Worm (Caenorhabditis elegans): ENCODE measurements around the gene Y59H11AM.4.

Y59H11AM.4 gene

DNA sequence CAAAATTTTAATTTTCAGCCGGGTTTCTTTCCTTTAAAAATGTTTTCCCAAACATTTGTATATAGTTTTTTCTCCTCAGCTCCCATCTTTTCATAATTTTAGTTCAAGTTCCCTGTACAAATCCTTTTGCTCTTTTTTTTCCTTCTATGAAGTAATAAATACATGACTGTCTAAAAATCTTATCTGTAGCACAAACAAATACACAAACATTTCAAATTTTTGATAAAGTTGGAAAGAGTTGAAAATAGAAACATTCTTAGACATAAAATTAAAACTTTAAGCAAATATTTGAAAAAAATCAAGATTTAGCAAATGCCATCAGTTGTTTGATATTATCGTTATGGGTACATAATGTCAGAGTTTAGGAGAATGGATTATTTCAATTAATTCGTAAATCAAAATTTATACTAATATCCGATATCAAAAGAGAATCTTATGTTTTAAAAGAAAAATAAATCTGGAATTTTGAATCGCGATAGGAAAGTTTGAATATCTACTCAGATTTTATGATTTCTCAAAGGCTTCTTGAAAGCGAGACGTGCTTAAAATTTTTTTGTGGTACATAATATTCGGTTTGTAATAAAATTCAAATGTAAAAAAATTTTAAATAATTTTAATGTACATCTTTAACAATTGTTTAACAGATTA lies 32.0 kb downstream of the Y59H11AM.4 start:
- TF ChIP-seq egl-27 (tag; optimal IDR thresholded peaks at IDR 0.05): no peak
- TF ChIP-seq Y105C5A.15 (GFP tag; IDR thresholded peaks at IDR 0.05): 0 out of 2 replicates have a peak, but pooled peaks have one; percentile 14
- 0 out of 2 replicates have a peak, but pooled peaks have one; percentile 33 for TF ChIP-seq ZK337.2 (GFP tag; IDR thresholded peaks at IDR 0.05)
- no peak for TF ChIP-seq Y5F2A.4 (GFP tag; optimal IDR thresholded peaks at IDR 0.05)
- TF ChIP-seq dmd-6 (GFP tag; IDR thresholded peaks at IDR 0.05): no peak
- 0 out of 2 replicates have a peak, but pooled peaks have one; percentile 16 for TF ChIP-seq zfp-3 (GFP tag; conservative IDR thresholded peaks at IDR 0.05)
- no peak for TF ChIP-seq mes-2 (tag; optimal IDR thresholded peaks at IDR 0.05; ENCODE audit: poor library complexity, severe bottlenecking)
- no peak for TF ChIP-seq skn-1 (tag; optimal IDR thresholded peaks at IDR 0.05)
- TF ChIP-seq nhr-28 (tag; optimal IDR thresholded peaks at IDR 0.05): no peak
- no peak for TF ChIP-seq daf-8 (GFP tag; IDR thresholded peaks at IDR 0.05)
- TF ChIP-seq gei-8 (GFP tag; optimal IDR thresholded peaks at IDR 0.05): peak; percentile 1
- TF ChIP-seq zip-11 (GFP tag; IDR thresholded peaks at IDR 0.05): no peak
- TF ChIP-seq duxl-1 (tag; optimal IDR thresholded peaks at IDR 0.05; ENCODE audit: poor library complexity): no peak
- TF ChIP-seq nhr-76 (tag; optimal IDR thresholded peaks at IDR 0.05): no peak
- no peak for TF ChIP-seq ztf-7 (tag; optimal IDR thresholded peaks at IDR 0.05)
- TF ChIP-seq sdz-12 (GFP tag; optimal IDR thresholded peaks at IDR 0.05): no peak
- TF ChIP-seq unc-62 (GFP tag; optimal IDR thresholded peaks at IDR 0.05 in 1 of 2): no peak
- no peak for TF ChIP-seq unc-62 (tag; optimal IDR thresholded peaks at IDR 0.05)
- TF ChIP-seq ctbp-1 (GFP tag; IDR thresholded peaks at IDR 0.05): no peak
- TF ChIP-seq mxl-2 (GFP tag; conservative IDR thresholded peaks at IDR 0.05): no peak
- TF ChIP-seq attf-4 (tag; optimal IDR thresholded peaks at IDR 0.05): no peak
- TF ChIP-seq daf-19 (GFP tag; conservative IDR thresholded peaks at IDR 0.05): no peak
- TF ChIP-seq aha-1 (tag): peak; percentile 89
- TF ChIP-seq zfp-2 (tag; optimal IDR thresholded peaks at IDR 0.05): no peak
- no peak for TF ChIP-seq vab-7 (GFP tag; IDR thresholded peaks at IDR 0.05)
- peak; percentile 6 for TF ChIP-seq fos-1 (tag; optimal IDR thresholded peaks at IDR 0.05)
- no peak for TF ChIP-seq spr-1 (tag; optimal IDR thresholded peaks at IDR 0.05)
- no peak for TF ChIP-seq R02D3.7 (tag; optimal IDR thresholded peaks at IDR 0.05)
- TF ChIP-seq daf-12 (tag; optimal IDR thresholded peaks at IDR 0.05): no peak
- no peak for TF ChIP-seq saeg-2 (GFP tag; IDR thresholded peaks at IDR 0.05)
- peak; percentile 4 for TF ChIP-seq T20F7.1 (GFP tag; optimal IDR thresholded peaks at IDR 0.05)
- TF ChIP-seq nhr-10 (tag; optimal IDR thresholded peaks at IDR 0.05): no peak
- TF ChIP-seq lin-15B (tag; optimal IDR thresholded peaks at IDR 0.05): no peak
- TF ChIP-seq lin-29 (GFP tag; IDR thresholded peaks at IDR 0.05): no peak
- peak; percentile 9; the same call in 1 of the 2 replicates for TF ChIP-seq tra-1 (GFP tag; IDR thresholded peaks at IDR 0.05)
- no peak for TF ChIP-seq nhr-237 (tag; optimal IDR thresholded peaks at IDR 0.05)
- peak; percentile 10 for TF ChIP-seq nhr-77 (tag; optimal IDR thresholded peaks at IDR 0.05)
- TF ChIP-seq zip-2 (tag; optimal IDR thresholded peaks at IDR 0.05): no peak
- TF ChIP-seq F44E2.7 (GFP tag; IDR thresholded peaks at IDR 0.05): no peak
- TF ChIP-seq hmg-1.1 (GFP tag; IDR thresholded peaks at IDR 0.05): no peak
- TF ChIP-seq lsy-2 (tag; optimal IDR thresholded peaks at IDR 0.05): peak in 1 of 2 experiments; percentile 20
- peak; percentile 34; the same call in 1 of the 2 replicates for TF ChIP-seq T26A8.4 (GFP tag; IDR thresholded peaks at IDR 0.05)
- no peak for TF ChIP-seq ztf-11 (tag; optimal IDR thresholded peaks at IDR 0.05)
- no peak for TF ChIP-seq madf-9 (GFP tag; conservative IDR thresholded peaks at IDR 0.05)
- TF ChIP-seq snpc-4 (tag; optimal IDR thresholded peaks at IDR 0.05): no peak
- TF ChIP-seq arid-1 (GFP tag; conservative IDR thresholded peaks at IDR 0.05): no peak; the same call in 1 of the 2 replicates
- no peak for TF ChIP-seq egl-43 (GFP tag; IDR thresholded peaks at IDR 0.05)
- TF ChIP-seq nhr-6 (tag; optimal IDR thresholded peaks at IDR 0.05): no peak
- TF ChIP-seq unc-130 (GFP tag; optimal IDR thresholded peaks at IDR 0.05): no peak
- TF ChIP-seq Y48G9A.11 (GFP tag; IDR thresholded peaks at IDR 0.05): no peak
- TF ChIP-seq tag-97 (GFP tag; IDR thresholded peaks at IDR 0.05): no peak
- TF ChIP-seq dmd-8 (GFP tag; IDR thresholded peaks at IDR 0.05): no peak
